Worm (Caenorhabditis elegans): Measurements from ENCODE around the gene nhr-107.

DNA sequence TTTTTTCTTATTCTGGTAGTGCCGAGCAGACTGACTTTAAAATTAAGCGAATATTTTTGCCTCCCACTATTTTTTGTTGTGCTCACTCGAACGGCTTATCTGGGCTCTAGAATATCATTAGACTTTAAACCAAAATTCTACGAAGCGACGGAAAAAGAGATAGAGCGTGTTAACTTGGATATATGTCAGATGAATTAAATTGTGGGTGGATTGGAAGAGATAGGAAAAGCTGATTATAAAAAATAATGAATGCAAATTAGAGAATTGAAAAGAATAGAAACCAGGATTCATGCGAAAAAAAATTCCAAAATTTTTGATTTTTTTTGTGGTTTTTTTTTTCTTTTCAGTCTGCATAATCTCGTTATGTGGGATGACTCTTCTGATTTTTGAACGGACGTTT lies 24.9 kb upstream of the nhr-107 start, which contains the start of gene F20A1.4:
- TF ChIP-seq ref-1 (GFP tag; conservative IDR thresholded peaks at IDR 0.05) (no peak), med-1 (GFP tag; optimal IDR thresholded peaks at IDR 0.05; ENCODE audit: insufficient read depth) (no peak)
